Fruit fly (Drosophila melanogaster): ENCODE data around the gene nompB.

- TF ChIP-seq Pif1B (GFP tag; optimal IDR thresholded peaks at IDR 0.05) = no peak
- no peak for TF ChIP-seq CG17806 (tag; optimal IDR thresholded peaks at IDR 0.05)
- no peak for TF ChIP-seq CG15710 (tag; optimal IDR thresholded peaks at IDR 0.05)
- no peak for TF ChIP-seq EcR (GFP tag; optimal IDR thresholded peaks at IDR 0.05)
- TF ChIP-seq D1 (tag; optimal IDR thresholded peaks at IDR 0.05) = peak; percentile 28
Measured at dm6 chr2L:21632032-21632587, 42.9 kb upstream of the nompB start, which contains the start of gene Ac3.

All from whole organism, pupa.